Fruit fly (Drosophila melanogaster): ENCODE measurements around the gene CG42673.

DNA sequence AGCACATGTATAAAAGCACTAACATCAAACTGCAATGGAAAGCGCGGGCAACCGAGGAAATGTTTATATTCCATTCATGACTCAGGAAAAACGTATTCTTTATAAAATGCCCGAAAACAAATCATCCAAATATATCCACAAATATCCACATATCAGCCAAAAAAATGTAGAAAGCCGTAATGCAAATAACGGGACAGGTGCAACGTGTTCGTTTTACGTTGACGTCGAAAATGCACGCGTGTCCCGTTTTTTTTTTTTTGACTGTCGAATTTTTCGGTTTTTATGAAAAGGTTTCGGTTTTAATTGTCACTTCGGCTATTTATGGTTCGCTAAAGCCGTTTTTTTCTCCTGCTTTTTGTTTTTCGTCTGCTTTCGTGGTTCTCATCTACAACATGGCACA is 42.5 kb upstream of the CG42673 start:
- TF ChIP-seq gl (tag; optimal IDR thresholded peaks at IDR 0.05) (no peak), CG34367 (tag; optimal IDR thresholded peaks at IDR 0.05) (no peak), EcR (GFP tag; optimal IDR thresholded peaks at IDR 0.05) (no peak), CG14655 (GFP tag; optimal IDR thresholded peaks at IDR 0.05) (no peak), Pif1B (GFP tag; optimal IDR thresholded peaks at IDR 0.05) (no peak), D1 (tag; optimal IDR thresholded peaks at IDR 0.05) (no peak), CG10348 (GFP tag; IDR thresholded peaks at IDR 0.05) (no peak), CG32121 (GFP tag; IDR thresholded peaks at IDR 0.05) (no peak), Pif1A (GFP tag; optimal IDR thresholded peaks at IDR 0.05) (no peak), CG8159 (tag; optimal IDR thresholded peaks at IDR 0.05) (no peak), CG15710 (tag; optimal IDR thresholded peaks at IDR 0.05) (no peak)
